Fruit fly (Drosophila melanogaster): ENCODE results near the gene mtTFB1.

- no peak for TF ChIP-seq insv (optimal IDR thresholded peaks at IDR 0.05)
- no peak for TF ChIP-seq Sin3A (optimal IDR thresholded peaks at IDR 0.05)
- no peak for TF ChIP-seq Myc (optimal IDR thresholded peaks at IDR 0.05)
- no peak for TF ChIP-seq psq (optimal IDR thresholded peaks at IDR 0.05)
Measured at dm6 chr3L:11704902-11705546, 3.8 kb upstream of the mtTFB1 start.
